Worm (Caenorhabditis elegans) whole organism, early embryonic: ENCODE measurements around the gene ttr-42.

ENCODE experiments used
- B0310.2 ChIP-seq: sonication (generic microtip); optimal IDR thresholded peaks from 2 replicates; lab custom pipeline; 2016; ENCODE audit warnings: mild to moderate bottlenecking, missing genetic modification characterization, missing compliant biosample characterization
- F13C5.2 ChIP-seq: sonication (generic microtip); optimal IDR thresholded peaks from 2 replicates; lab custom pipeline; 2017; ENCODE audit warnings: mild to moderate bottlenecking, missing genetic modification characterization, inconsistent platforms, missing compliant biosample characterization
- aly-1 ChIP-seq: sonication (generic microtip); optimal IDR thresholded peaks from 2 replicates; lab custom pipeline; 2016; ENCODE audit warnings: missing genetic modification characterization, missing compliant biosample characterization
- ama-1 ChIP-seq: fragments of 150-350 bp; optimal IDR thresholded peaks from 2 replicates; lab custom pipeline; 2014
- ceh-13 ChIP-seq: fragments of 200-800 bp; sonication (Bioruptor generic); optimal IDR thresholded peaks from 2 replicates; lab custom pipeline; 2018; ENCODE audit warnings: mild to moderate bottlenecking, missing genetic modification characterization, missing compliant biosample characterization
- ceh-36 ChIP-seq: sonication (generic microtip); optimal IDR thresholded peaks from 2 replicates; lab custom pipeline; 2016; ENCODE audit warnings: missing genetic modification characterization, inconsistent platforms, missing compliant biosample characterization
- ets-7 ChIP-seq: sonication (generic microtip); optimal IDR thresholded peaks from 2 replicates; lab custom pipeline; 2016; ENCODE audit warnings: missing genotype, missing genetic modification characterization, missing compliant biosample characterization
- flt-1 ChIP-seq: fragments of 200-800 bp; sonication (Bioruptor generic); IDR thresholded peaks from 2 replicates; pipeline ENCODE4 v1.3.6; 2022; ENCODE audit warnings: missing genetic modification characterization, missing compliant biosample characterization
- hmbx-1 ChIP-seq: sonication (generic microtip); optimal IDR thresholded peaks from 2 replicates; lab custom pipeline; 2016; ENCODE audit warnings: mild to moderate bottlenecking, missing genetic modification characterization, missing compliant biosample characterization
- hmg-4 ChIP-seq: fragments of 200-800 bp; sonication (Bioruptor generic); optimal IDR thresholded peaks from 2 replicates; lab custom pipeline; 2018; ENCODE audit warnings: mild to moderate bottlenecking, missing genetic modification characterization, missing compliant biosample characterization
- hnd-1 ChIP-seq: sonication (generic microtip); optimal IDR thresholded peaks from 2 replicates; lab custom pipeline; 2016; ENCODE audit warnings: missing genetic modification characterization, missing compliant biosample characterization
- pes-1 ChIP-seq: fragments of 200-800 bp; sonication (Bioruptor generic); IDR thresholded peaks from 2 replicates; pipeline ENCODE4 v1.3.6; 2022; ENCODE audit warnings: missing genetic modification reagents, missing genetic modification characterization, missing compliant biosample characterization
- scrt-1 ChIP-seq: fragments of 200-800 bp; sonication (Bioruptor generic); IDR thresholded peaks from 2 replicates; pipeline ENCODE4 v1.3.6; 2022; ENCODE audit warnings: missing genetic modification characterization, missing compliant biosample characterization
- sea-1 ChIP-seq: fragments of 200-800 bp; sonication (Bioruptor generic); conservative IDR thresholded peaks from 2 replicates; pipeline ENCODE4 v1.3.6; 2022; ENCODE audit warnings: missing genetic modification characterization, missing compliant biosample characterization
- tbx-11 ChIP-seq: fragments of 200-800 bp; sonication (Bioruptor generic); IDR thresholded peaks from 2 replicates; pipeline ENCODE4 v1.3.6; 2022; ENCODE audit warnings: missing genetic modification characterization, missing compliant biosample characterization
- tbx-37 ChIP-seq: fragments of 200-800 bp; sonication (Bioruptor generic); conservative IDR thresholded peaks from 2 replicates; pipeline ENCODE4 v1.3.6; 2022; ENCODE audit warnings: missing genetic modification reagents, missing genetic modification characterization, missing compliant biosample characterization
- tra-4 ChIP-seq: sonication (generic microtip); optimal IDR thresholded peaks from 2 replicates; lab custom pipeline; 2017; ENCODE audit warnings: missing genetic modification characterization, missing compliant biosample characterization

Gene ttr-42

DNA sequence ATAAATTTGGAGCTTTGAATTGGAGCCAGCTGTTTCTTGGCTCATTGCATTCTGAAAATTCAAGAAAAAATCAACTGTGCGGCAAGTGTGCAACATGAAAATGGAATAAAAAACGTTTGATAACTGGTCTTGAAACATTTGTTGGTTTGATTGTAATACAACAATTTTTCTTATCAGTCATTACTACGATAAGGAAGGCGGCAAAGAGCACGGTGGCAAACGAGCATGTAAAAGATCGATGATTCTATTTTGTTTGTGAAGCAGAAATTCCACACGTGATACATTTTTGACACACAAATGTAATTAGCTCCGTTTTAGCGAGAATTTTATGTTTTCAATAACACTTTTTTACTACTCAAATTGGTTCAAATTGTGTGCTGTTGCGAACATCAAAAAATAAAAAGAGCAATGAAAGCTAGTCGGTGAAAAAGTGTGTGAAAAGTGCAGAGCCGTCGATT is 3.0 kb downstream of the ttr-42 start, which contains the start of gene H01M10.1:
Gene H01M10.1 (minus strand): TSS at position 51 of the 458 bp plus-strand sequence.
- TF ChIP-seq ceh-36 (tag; lab: Kevin White, UChicago) = no peak
- no peak for TF ChIP-seq hnd-1
- no peak for TF ChIP-seq scrt-1 (GFP tag; lab: Robert Waterston, UW)
- TF ChIP-seq F13C5.2 (tag; lab: Kevin White, UChicago) = no peak
- no peak for TF ChIP-seq ama-1 (lab: Kevin White, UChicago)
- no peak for TF ChIP-seq hmbx-1 (tag; lab: Kevin White, UChicago)
- TF ChIP-seq pes-1 (GFP tag; lab: Robert Waterston, UW) = no peak
- no peak for TF ChIP-seq ceh-13 (GFP tag; lab: Kevin White, UChicago)
- no peak for TF ChIP-seq aly-1

DNA sequence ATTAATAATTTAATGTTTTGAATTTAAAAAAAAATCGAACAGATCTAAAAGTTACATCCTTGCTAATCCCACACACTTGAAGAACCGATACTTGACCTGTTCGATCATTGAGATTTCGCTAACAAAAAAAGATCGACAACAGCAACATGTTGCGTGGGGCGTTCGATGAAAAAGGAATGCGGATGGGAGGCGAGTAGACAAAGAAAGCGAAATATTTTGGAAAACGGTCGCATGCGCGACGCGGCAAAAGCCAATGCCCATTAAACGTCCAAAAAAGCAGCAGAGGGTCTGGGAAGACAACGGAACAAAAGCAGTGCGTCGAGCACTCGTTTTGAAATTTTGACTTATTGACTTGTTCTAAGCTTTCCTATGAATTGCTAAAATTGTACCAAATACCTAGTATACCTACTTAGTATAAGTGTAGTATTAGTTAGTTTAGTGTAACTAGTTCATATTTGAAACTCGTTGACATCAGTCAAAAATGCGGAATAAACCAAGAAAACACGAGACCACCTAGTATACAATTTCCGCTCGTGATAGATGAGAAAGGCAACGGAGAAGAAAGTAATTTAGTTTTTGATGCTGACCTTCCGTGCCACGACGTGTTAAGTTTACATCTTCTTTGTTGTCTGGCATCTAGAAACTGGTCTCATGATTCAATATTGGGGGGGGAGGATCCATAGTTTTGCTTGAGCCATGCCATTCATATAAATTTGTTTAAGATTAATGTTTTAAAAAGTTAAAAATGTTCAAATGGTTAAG is 4.5 kb downstream of the ttr-42 start:
- TF ChIP-seq hmg-4 (GFP tag; lab: Kevin White, UChicago) = no peak
- TF ChIP-seq flt-1 (GFP tag; lab: Robert Waterston, UW) = no peak
- TF ChIP-seq ceh-36 (tag; lab: Kevin White, UChicago) = no peak
- TF ChIP-seq tra-4 (tag; lab: Kevin White, UChicago) = no peak
- no peak for TF ChIP-seq ceh-13 (GFP tag; lab: Kevin White, UChicago)
- no peak for TF ChIP-seq sea-1 (GFP tag; lab: Robert Waterston, UW)
- no peak for TF ChIP-seq scrt-1 (GFP tag; lab: Robert Waterston, UW)

DNA sequence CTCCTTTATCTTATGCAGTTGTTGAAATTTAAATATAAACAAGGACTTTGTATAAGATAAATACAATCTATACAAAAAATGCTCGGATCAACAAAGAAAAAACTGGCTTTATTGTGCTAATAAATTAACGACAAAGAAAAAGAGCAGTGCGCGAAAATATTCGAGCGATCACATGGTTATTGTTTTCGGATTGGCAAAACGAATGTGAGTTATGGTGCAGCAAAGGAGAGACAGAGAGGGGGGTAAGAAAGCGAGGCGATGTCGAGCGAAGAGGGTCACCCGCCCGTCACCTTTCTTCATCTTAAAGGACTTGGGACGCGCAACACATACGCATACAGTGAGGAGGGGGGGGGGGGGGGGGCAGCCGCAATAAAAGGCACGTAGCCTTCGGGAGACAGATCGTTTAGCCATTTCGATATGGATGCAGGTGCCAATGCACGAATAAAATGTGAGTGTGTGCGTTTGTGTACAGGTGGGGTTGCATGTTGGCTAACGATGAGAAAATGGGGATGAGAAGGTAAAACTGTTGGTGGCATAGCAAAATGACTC is 5.7 kb downstream of the ttr-42 start:
- TF ChIP-seq hmbx-1 (tag; lab: Kevin White, UChicago) (no peak), ceh-13 (GFP tag; lab: Kevin White, UChicago) (no peak), scrt-1 (GFP tag; lab: Robert Waterston, UW) (no peak), sea-1 (GFP tag; lab: Robert Waterston, UW) (0 out of 2 replicates have a peak, but pooled peaks have one; percentile 31), B0310.2 (no peak), ets-7 (tag; lab: Kevin White, UChicago) (no peak), tbx-37 (GFP tag; lab: Robert Waterston, UW) (no peak), ceh-36 (tag; lab: Kevin White, UChicago) (no peak), F13C5.2 (tag; lab: Kevin White, UChicago) (no peak), hmg-4 (GFP tag; lab: Kevin White, UChicago) (peak; percentile 87)

DNA sequence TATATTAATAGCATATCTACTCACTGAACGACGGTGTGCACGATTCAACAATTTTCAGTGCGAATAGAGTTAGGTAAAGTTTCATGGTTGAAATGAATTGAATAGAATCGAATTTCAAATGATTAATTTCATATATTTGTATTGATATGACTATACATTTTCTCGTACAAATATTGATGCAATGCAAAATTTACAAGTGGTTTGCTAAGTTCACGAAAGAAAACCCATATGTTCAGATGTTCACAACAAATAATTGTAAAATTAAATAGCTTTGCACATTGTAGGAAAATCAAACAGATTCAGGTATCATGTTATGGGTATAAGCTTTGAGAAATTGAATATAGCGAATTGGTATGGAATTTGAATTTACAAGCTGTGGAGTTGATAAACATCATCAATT is 8.1 kb downstream of the ttr-42 start, which contains the start of gene H01M10.2:
Gene H01M10.2 (minus strand): TSS at position 101 of the 400 bp plus-strand sequence.
- TF ChIP-seq hmg-4 (GFP tag; lab: Kevin White, UChicago) (no peak), ama-1 (lab: Kevin White, UChicago) (no peak), tbx-11 (no peak), scrt-1 (GFP tag; lab: Robert Waterston, UW) (no peak), aly-1 (no peak), pes-1 (GFP tag; lab: Robert Waterston, UW) (no peak), hnd-1 (no peak), sea-1 (GFP tag; lab: Robert Waterston, UW) (no peak), tra-4 (tag; lab: Kevin White, UChicago) (no peak), hmbx-1 (tag; lab: Kevin White, UChicago) (no peak)

DNA sequence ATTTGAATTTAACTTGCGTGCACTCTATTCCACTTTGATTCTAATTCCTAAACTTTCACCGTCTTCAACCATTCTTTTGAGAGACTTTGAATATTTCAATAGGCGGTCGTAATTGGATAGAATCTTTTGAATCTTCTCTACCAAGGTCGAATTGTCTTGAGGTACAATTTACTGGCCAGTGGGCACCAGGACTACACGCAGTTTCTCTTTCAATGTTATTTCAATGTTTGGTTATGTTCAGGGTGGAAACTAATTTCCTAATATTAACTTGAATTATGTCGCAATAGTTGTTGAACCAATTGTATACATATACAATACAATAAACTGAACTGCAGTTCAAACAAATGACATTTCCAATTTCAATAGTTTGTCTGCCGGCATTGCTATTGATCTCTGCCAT is 10.5 kb downstream of the ttr-42 start:
- TF ChIP-seq flt-1 (GFP tag; lab: Robert Waterston, UW) (no peak), ceh-13 (GFP tag; lab: Kevin White, UChicago) (no peak), ceh-36 (tag; lab: Kevin White, UChicago) (no peak), pes-1 (GFP tag; lab: Robert Waterston, UW) (no peak), hmg-4 (GFP tag; lab: Kevin White, UChicago) (no peak), tra-4 (tag; lab: Kevin White, UChicago) (no peak), tbx-37 (GFP tag; lab: Robert Waterston, UW) (no peak), B0310.2 (no peak), ama-1 (lab: Kevin White, UChicago) (no peak), aly-1 (no peak), scrt-1 (GFP tag; lab: Robert Waterston, UW) (no peak), ets-7 (tag; lab: Kevin White, UChicago) (no peak), hnd-1 (no peak), sea-1 (GFP tag; lab: Robert Waterston, UW) (no peak), F13C5.2 (tag; lab: Kevin White, UChicago) (no peak), tbx-11 (no peak), hmbx-1 (tag; lab: Kevin White, UChicago) (no peak)

DNA sequence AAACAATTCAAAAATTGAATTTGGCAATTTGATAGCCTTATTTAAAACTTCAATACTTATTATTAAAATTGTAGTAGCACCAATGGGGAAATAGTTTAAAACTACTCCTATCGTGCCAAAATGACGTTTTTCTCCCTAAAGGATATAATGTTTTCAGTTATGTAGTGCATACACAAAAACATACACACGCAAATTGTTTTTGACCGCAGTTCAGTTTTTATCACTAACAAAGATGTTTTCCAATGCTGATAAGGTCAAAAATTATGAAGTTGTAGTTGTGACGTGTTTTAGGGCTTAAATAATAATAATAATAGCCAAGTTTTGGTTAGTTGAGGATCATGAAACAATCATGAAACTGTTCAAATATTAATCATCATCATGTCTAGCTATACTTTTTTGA is 12.5 kb downstream of the ttr-42 start:
- TF ChIP-seq aly-1 (no peak), ceh-13 (GFP tag; lab: Kevin White, UChicago) (no peak)

DNA sequence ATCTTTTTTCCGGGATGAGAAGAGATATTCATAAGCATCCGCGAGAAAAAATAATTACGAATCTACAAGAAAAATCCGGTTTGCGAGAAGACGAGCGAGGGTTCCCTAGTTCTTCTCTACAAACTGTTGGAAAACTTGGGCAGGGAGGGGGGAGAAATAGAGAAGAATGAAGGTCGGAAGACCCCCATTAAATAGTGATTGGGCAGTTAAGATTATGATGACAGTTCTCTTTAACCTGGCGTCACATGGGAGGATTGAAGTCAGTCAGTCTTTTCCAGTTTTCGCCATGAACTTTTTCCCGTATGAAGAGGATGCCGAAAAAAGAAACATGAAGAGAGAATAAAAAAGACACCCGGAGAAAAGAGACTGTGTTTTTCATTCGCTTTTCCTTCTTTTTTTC is 13.2 kb downstream of the ttr-42 start:
- TF ChIP-seq aly-1 (no peak), tbx-37 (GFP tag; lab: Robert Waterston, UW) (no peak), ceh-13 (GFP tag; lab: Kevin White, UChicago) (no peak), flt-1 (GFP tag; lab: Robert Waterston, UW) (no peak), F13C5.2 (tag; lab: Kevin White, UChicago) (no peak), sea-1 (GFP tag; lab: Robert Waterston, UW) (no peak), hmbx-1 (tag; lab: Kevin White, UChicago) (no peak), tra-4 (tag; lab: Kevin White, UChicago) (no peak), tbx-11 (no peak), ceh-36 (tag; lab: Kevin White, UChicago) (no peak), pes-1 (GFP tag; lab: Robert Waterston, UW) (no peak), ama-1 (lab: Kevin White, UChicago) (no peak), scrt-1 (GFP tag; lab: Robert Waterston, UW) (no peak)
